Fruit fly (Drosophila melanogaster) whole organism: Measurements from ENCODE around the gene Grx5.

Source experiments
- CG8478 ChIP-seq: fragments of >200 bp; optimal IDR thresholded peaks from 2 replicates; lab custom pipeline; 2018; ENCODE audit warnings: inconsistent platforms
- Dll ChIP-seq: fragments of >200 bp; optimal IDR thresholded peaks from 2 replicates; lab custom pipeline; 2017
- pan ChIP-seq: fragments of >200 bp; optimal IDR thresholded peaks from 2 replicates; lab custom pipeline; 2017
- psq ChIP-seq: fragments of >200 bp; optimal IDR thresholded peaks from 2 replicates; lab custom pipeline; 2017

dm6 chrX:14824690-14825469 is 13.1 kb downstream of the Grx5 start:
- no peak for TF ChIP-seq Dll (lab: Kevin White, UChicago)
- TF ChIP-seq psq: no peak
- no peak for TF ChIP-seq CG8478
- TF ChIP-seq pan: no peak
